Worm (Caenorhabditis elegans): Measurements from ENCODE around the gene F55G1.6.

The F55G1.6 gene

DNA sequence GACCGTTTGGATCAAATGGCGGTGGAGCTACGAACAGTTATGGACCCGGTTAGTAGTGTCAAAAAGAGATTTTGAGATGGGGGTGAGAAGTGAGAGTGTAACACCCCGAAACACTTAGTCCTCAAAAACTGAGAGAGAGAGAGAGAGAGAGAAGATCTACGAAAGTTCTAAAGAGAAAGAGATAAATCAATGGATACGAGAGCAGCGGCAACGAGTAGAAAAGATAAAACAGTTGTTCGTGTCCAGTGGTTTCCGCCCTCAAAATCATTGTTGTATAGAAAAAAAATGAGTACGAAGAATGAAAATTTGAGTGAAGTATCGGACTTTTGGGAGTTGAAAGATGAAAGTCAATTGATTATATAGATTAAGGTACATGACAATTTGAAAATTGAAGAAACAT, 44.3 kb upstream of the F55G1.6 start:
- peak; percentile 37 for TF ChIP-seq unc-130 (tag; optimal IDR thresholded peaks at IDR 0.05)
- TF ChIP-seq ces-1 (GFP tag; optimal IDR thresholded peaks at IDR 0.05) = no peak
- TF ChIP-seq nhr-19 (GFP tag; conservative IDR thresholded peaks at IDR 0.05) = peak; percentile 17; the same call in 1 of the 2 replicates
- peak; percentile 78 for TF ChIP-seq lin-14 (GFP tag; optimal IDR thresholded peaks at IDR 0.05)
- peak; percentile 82 for TF ChIP-seq rnt-1 (tag; optimal IDR thresholded peaks at IDR 0.05)
- TF ChIP-seq Y116A8C.19 (tag; optimal IDR thresholded peaks at IDR 0.05; ENCODE audit: borderline replicate concordance) = no peak
- no peak for TF ChIP-seq dsc-1 (tag; optimal IDR thresholded peaks at IDR 0.05)
- TF ChIP-seq nhr-71 (tag; optimal IDR thresholded peaks at IDR 0.05) = peak; percentile 54
- peak; percentile 44 for TF ChIP-seq lin-39 (tag; optimal IDR thresholded peaks at IDR 0.05)
- peak in 1 of 2 experiments; percentile 39 for TF ChIP-seq lsy-2 (tag; optimal IDR thresholded peaks at IDR 0.05)

ce11 chrIV:7433858-7434257, 39.5 kb upstream of the F55G1.6 start, which contains the start of gene B0496.11:
B0496.11 (minus strand) TSS chrIV:7433958.
- TF ChIP-seq tlp-1 (tag; optimal IDR thresholded peaks at IDR 0.05) (no peak), dsc-1 (tag; optimal IDR thresholded peaks at IDR 0.05) (no peak), unc-30 (tag; optimal IDR thresholded peaks at IDR 0.05) (no peak), efl-1 (optimal IDR thresholded peaks at IDR 0.05) (no peak), efl-1 (GFP tag; optimal IDR thresholded peaks at IDR 0.05 in 1 of 2) (no peak)

- TF ChIP-seq fkh-10 (GFP tag; optimal IDR thresholded peaks at IDR 0.05) = no peak
- no peak for TF ChIP-seq lin-39 (tag; optimal IDR thresholded peaks at IDR 0.05)
- peak; percentile 8 for TF ChIP-seq blmp-1 (tag; optimal IDR thresholded peaks at IDR 0.05)
These were observed 33.9 kb upstream of the F55G1.6 start for ce11 chrIV:7439377-7439776.

- peak; percentile 97 for TF ChIP-seq blmp-1 (tag; optimal IDR thresholded peaks at IDR 0.05)
- TF ChIP-seq lsy-2 (tag; optimal IDR thresholded peaks at IDR 0.05) = no peak
- TF ChIP-seq lin-14 (GFP tag; optimal IDR thresholded peaks at IDR 0.05) = no peak
- TF ChIP-seq elt-3 (tag; optimal IDR thresholded peaks at IDR 0.05) = peak in 4 of 6 experiments; percentile 1 to 77 (median 42)
These were observed 33.1 kb upstream of the F55G1.6 start for ce11 chrIV:7440238-7440637.

ce11 chrIV:7445236-7445635, 28.1 kb upstream of the F55G1.6 start, which contains the start of gene valv-1:
valv-1 (minus strand) TSS chrIV:7445336.
- no peak for TF ChIP-seq Y116A8C.19 (tag; optimal IDR thresholded peaks at IDR 0.05; ENCODE audit: borderline replicate concordance)
- TF ChIP-seq mdl-1 (tag; optimal IDR thresholded peaks at IDR 0.05) = no peak
- no peak for TF ChIP-seq nhr-76 (tag; optimal IDR thresholded peaks at IDR 0.05)
- no peak for TF ChIP-seq sox-4 (tag; optimal IDR thresholded peaks at IDR 0.05)
- TF ChIP-seq sup-37 (GFP tag; optimal IDR thresholded peaks at IDR 0.05) = no peak
- no peak for TF ChIP-seq elt-2 (tag; optimal IDR thresholded peaks at IDR 0.05)
- no peak for TF ChIP-seq isw-1 (GFP tag; IDR thresholded peaks at IDR 0.05)
- no peak for TF ChIP-seq ces-1 (GFP tag; optimal IDR thresholded peaks at IDR 0.05)
- TF ChIP-seq tlp-1 (tag; optimal IDR thresholded peaks at IDR 0.05) = no peak
- TF ChIP-seq mep-1 (tag; optimal IDR thresholded peaks at IDR 0.05) = no peak
- no peak for TF ChIP-seq ama-1 (optimal IDR thresholded peaks at IDR 0.05)
- no peak for TF ChIP-seq grh-1 (GFP tag; IDR thresholded peaks at IDR 0.05)
- no peak for TF ChIP-seq dsc-1 (tag; optimal IDR thresholded peaks at IDR 0.05)
- TF ChIP-seq nhr-19 (GFP tag; conservative IDR thresholded peaks at IDR 0.05) = no peak
- TF ChIP-seq nhr-84 (tag; optimal IDR thresholded peaks at IDR 0.05) = no peak
- no peak for TF ChIP-seq alr-1 (tag; optimal IDR thresholded peaks at IDR 0.05; ENCODE audit: borderline replicate concordance)
- no peak for TF ChIP-seq pag-3 (tag; optimal IDR thresholded peaks at IDR 0.05; ENCODE audit: borderline replicate concordance, insufficient read depth)
- TF ChIP-seq efl-3 (GFP tag; optimal IDR thresholded peaks at IDR 0.05) = no peak

ce11 chrIV:7445995-7446394, 27.3 kb upstream of the F55G1.6 start, which contains the start of gene B0496.1:
B0496.1 (plus strand) TSS chrIV:7446295.
- TF ChIP-seq ets-5 (GFP tag; IDR thresholded peaks at IDR 0.05) = no peak
- no peak for TF ChIP-seq hlh-4 (tag; optimal IDR thresholded peaks at IDR 0.05)
- no peak for TF ChIP-seq grh-1 (GFP tag; IDR thresholded peaks at IDR 0.05)
- TF ChIP-seq mab-9 (GFP tag; IDR thresholded peaks at IDR 0.05) = no peak
- TF ChIP-seq ceh-90 (tag; optimal IDR thresholded peaks at IDR 0.05) = no peak
- TF ChIP-seq blmp-1 (tag; optimal IDR thresholded peaks at IDR 0.05) = peak; percentile 41
- no peak for TF ChIP-seq lin-14 (GFP tag; optimal IDR thresholded peaks at IDR 0.05)

All from whole organism, L1 larva.